Fruit fly (Drosophila melanogaster): ENCODE results near the gene CG7509.

Gene CG7509

DNA sequence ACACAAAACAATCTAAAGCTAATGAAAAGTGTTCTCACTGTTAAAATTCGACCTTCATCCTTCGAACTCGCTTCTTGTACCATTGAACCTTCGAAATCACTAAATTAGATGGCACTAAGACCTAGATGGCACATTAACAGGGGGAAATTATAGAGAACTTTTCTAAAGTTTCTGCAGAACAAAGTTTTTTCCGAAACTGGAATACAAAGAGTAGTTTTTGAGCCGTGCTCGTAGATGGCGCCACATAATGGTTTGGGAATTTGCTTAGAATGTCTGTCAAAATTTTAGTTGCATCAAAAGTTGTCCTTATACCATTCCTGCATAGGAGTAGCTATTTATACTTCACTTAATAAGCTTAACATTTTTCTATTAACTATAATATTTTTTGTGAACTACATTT, 677 bp upstream of the CG7509 start:
- TF ChIP-seq noc (tag; optimal IDR thresholded peaks at IDR 0.05), result no peak

DNA sequence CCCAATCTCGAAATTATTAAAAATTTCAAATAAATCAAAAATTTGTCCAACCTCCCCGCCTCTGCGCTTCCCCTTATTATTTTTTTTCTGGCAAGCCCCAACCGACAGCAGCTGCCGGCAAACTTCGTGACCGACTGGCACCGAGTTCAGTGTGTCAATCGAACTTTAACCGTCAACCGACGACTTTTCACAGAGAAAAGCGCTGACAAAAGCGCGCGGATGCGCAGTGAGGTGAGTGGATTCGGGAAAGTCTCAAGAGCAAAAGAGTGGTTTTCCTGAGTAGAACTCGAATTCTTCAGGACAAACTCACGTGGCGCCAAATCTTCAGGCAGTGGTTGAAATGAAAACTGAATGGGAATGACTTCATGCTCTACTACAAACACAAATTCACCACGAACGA, 4.4 kb downstream of the CG7509 start:
- TF ChIP-seq noc (tag; optimal IDR thresholded peaks at IDR 0.05), result no peak

DNA sequence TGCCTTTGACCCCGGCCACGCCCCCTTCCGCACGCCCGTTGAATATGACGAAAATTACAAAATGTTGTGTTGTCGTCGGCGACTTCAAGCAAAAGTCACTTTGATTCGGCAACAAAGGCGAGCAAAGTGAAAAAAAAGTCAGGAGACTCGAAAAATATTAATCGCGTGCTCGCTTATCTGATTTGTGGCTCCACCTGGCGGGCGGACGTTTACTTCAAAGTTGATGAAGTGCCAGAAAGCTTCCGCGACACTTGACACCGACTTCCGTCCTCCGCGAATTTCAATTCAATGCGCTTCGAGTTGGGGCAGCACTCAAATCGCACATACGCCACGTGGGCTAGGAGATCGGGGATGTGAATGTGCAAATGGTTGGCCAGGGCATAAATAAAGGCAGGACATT, 28.6 kb downstream of the CG7509 start:
- no peak for TF ChIP-seq noc (tag; optimal IDR thresholded peaks at IDR 0.05)

DNA sequence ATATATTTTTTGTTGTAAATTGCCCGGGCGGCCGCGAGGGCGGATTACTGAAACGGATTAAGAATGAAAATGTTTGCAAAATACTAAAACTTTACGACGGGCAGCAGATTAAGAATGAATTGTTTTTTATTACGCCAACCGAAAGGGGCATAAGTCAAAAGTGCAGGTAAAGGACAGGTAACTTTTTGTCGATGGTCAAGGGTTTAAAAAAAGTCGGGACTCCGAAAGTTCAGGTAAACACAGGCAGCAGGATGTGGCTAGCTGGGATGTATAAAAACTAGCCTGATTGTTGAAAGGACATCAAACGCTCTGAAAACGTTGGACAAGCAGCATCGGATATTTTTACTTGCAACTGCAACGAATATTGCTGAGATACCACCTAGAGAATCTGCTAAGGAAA, 47.5 kb downstream of the CG7509 start, which contains the start of gene CG13711:
Gene CG13711, plus strand, starts transcription at position 301 of the 400 bp plus-strand sequence.
- no peak for TF ChIP-seq noc (tag; optimal IDR thresholded peaks at IDR 0.05)

DNA sequence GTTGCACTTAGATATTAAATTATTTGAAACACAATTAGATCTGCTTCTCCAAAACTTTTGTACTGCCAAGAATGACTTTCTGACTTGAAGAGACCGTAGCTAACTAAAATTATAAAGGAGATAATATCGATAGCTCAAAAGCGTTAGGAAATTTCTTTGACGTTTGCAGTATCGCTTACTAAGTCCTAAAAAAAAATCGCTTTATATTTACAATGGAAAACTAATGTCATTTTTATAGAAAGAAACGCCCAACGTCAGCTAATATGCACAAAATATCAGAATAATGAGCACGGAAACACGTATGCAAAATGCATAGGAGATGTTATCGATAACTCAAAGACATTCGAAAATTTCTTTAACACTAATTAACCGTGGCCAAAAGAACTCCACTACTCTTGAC, 51.4 kb downstream of the CG7509 start, which contains the start of gene CG12493:
Gene CG12493, minus strand, starts transcription at position 101 of the 400 bp plus-strand sequence.
- TF ChIP-seq noc (tag; optimal IDR thresholded peaks at IDR 0.05), result no peak

Data from whole organism, larva.